Worm (Caenorhabditis elegans): ENCODE results near the gene rfc-4.

rfc-4 gene

DNA sequence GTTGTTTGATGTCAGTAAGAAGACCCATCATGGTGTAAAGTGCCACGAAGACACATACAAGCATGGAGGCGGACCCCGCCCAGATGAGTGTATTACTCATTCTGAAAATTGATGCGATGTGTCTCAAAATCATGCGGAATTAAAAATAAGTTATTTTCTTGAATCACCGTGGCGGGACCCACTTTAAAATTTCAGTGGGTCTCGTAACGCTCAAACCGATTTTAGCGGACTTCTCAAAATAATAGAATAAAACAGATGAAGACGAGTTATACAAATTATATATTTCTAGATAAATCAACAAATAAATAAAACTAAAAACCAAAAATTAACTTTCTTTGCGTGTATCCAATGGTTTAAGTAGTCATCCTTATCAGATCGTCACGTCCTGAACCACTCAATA is 48.4 kb downstream of the rfc-4 start, which contains the start of gene col-8:
col-8 (minus strand) TSS at position 101 of the 400 bp plus-strand sequence.
- TF ChIP-seq sox-4 (tag; optimal IDR thresholded peaks at IDR 0.05) (no peak), hlh-30 (tag; optimal IDR thresholded peaks at IDR 0.05; ENCODE audit: insufficient read depth) (no peak), syd-9 (tag; optimal IDR thresholded peaks at IDR 0.05) (no peak), unc-55 (GFP tag; optimal IDR thresholded peaks at IDR 0.05) (no peak), hlh-8 (tag; optimal IDR thresholded peaks at IDR 0.05) (no peak), nhr-11 (tag; optimal IDR thresholded peaks at IDR 0.05) (no peak), pax-1 (tag; optimal IDR thresholded peaks at IDR 0.05) (no peak), unc-86 (tag; optimal IDR thresholded peaks at IDR 0.05) (no peak), madf-2 (tag; optimal IDR thresholded peaks at IDR 0.05) (no peak), pha-4 (tag; optimal IDR thresholded peaks at IDR 0.05) (no peak), odd-2 (tag; optimal IDR thresholded peaks at IDR 0.05) (no peak), hlh-15 (tag; optimal IDR thresholded peaks at IDR 0.05) (no peak), Y22D7AL.16 (tag; optimal IDR thresholded peaks at IDR 0.05) (no peak), pat-9 (tag; optimal IDR thresholded peaks at IDR 0.05) (no peak), fkh-6 (tag; optimal IDR thresholded peaks at IDR 0.05) (no peak), pqm-1 (tag; optimal IDR thresholded peaks at IDR 0.05) (no peak), hlh-6 (tag; optimal IDR thresholded peaks at IDR 0.05) (no peak), eyg-1 (tag; optimal IDR thresholded peaks at IDR 0.05) (no peak), T23F11.4 (GFP tag; optimal IDR thresholded peaks at IDR 0.05) (no peak)

- TF ChIP-seq odd-2 (tag; optimal IDR thresholded peaks at IDR 0.05), result no peak
- no peak for TF ChIP-seq nhr-232 (tag; optimal IDR thresholded peaks at IDR 0.05)
- TF ChIP-seq nhr-11 (tag; optimal IDR thresholded peaks at IDR 0.05), result no peak
- TF ChIP-seq F13H6.1 (tag; optimal IDR thresholded peaks at IDR 0.05), result no peak
- no peak for TF ChIP-seq lim-6 (tag; optimal IDR thresholded peaks at IDR 0.05)
- no peak for TF ChIP-seq ceh-30 (tag; optimal IDR thresholded peaks at IDR 0.05)
- no peak for TF ChIP-seq ceh-19 (GFP tag; optimal IDR thresholded peaks at IDR 0.05)
- TF ChIP-seq ttx-3 (tag; optimal IDR thresholded peaks at IDR 0.05), result no peak
- TF ChIP-seq eyg-1 (tag; optimal IDR thresholded peaks at IDR 0.05), result no peak
- TF ChIP-seq C38D4.7 (GFP tag; optimal IDR thresholded peaks at IDR 0.05), result no peak
- no peak for TF ChIP-seq elt-4 (tag; optimal IDR thresholded peaks at IDR 0.05)
- no peak for TF ChIP-seq Y22D7AL.16 (tag; optimal IDR thresholded peaks at IDR 0.05)
- peak; percentile 37 for TF ChIP-seq nfya-1 (tag; optimal IDR thresholded peaks at IDR 0.05)
- no peak for TF ChIP-seq fkh-6 (tag; optimal IDR thresholded peaks at IDR 0.05)
- peak; percentile 85 for TF ChIP-seq unc-42 (tag; optimal IDR thresholded peaks at IDR 0.05)
- TF ChIP-seq pat-9 (tag; optimal IDR thresholded peaks at IDR 0.05), result no peak
- no peak for TF ChIP-seq sdc-2 (tag; optimal IDR thresholded peaks at IDR 0.05)
- peak; percentile 6 for TF ChIP-seq ceh-48 (tag; optimal IDR thresholded peaks at IDR 0.05)
- no peak for TF ChIP-seq ref-2 (tag; optimal IDR thresholded peaks at IDR 0.05)
- TF ChIP-seq T23F11.4 (GFP tag; optimal IDR thresholded peaks at IDR 0.05), result no peak
These were observed 49.1 kb downstream of the rfc-4 start, which contains the start of gene rfl-1 for ce11 chrIII:7021156-7021637. Gene rfl-1, plus strand, starts transcription at chrIII:7021206.
